Worm (Caenorhabditis elegans) whole organism, young adult: ENCODE data around the gene C08E8.5.

Source experiments
- B0035.1 ChIP-seq: sonication (generic microtip); optimal IDR thresholded peaks from 2 replicates; lab custom pipeline; 2016; ENCODE audit warnings: missing genetic modification characterization, mild to moderate bottlenecking, missing compliant biosample characterization, missing genotype, missing genetic modification reagents
- B0261.1 ChIP-seq: sonication (generic microtip); optimal IDR thresholded peaks from 2 replicates; lab custom pipeline; 2016; ENCODE audit warnings: mild to moderate bottlenecking, missing genetic modification characterization, moderate library complexity, missing compliant biosample characterization
- D2030.7 ChIP-seq: fragments of 200-800 bp; sonication (Bioruptor generic); IDR thresholded peaks from 2 replicates; pipeline ENCODE4 v1.3.6; 2022; ENCODE audit warnings: missing genetic modification reagents, missing genetic modification characterization, missing compliant biosample characterization
- F22D6.2 ChIP-seq: sonication (generic microtip); optimal IDR thresholded peaks from 2 replicates; lab custom pipeline; 2016; ENCODE audit warnings: mild to moderate bottlenecking, missing genetic modification characterization, missing compliant biosample characterization
- F39B2.1 ChIP-seq: fragments of 200-800 bp; sonication (Bioruptor generic); IDR thresholded peaks from 2 replicates; pipeline ENCODE4 v1.3.6; 2022; ENCODE audit warnings: missing genetic modification reagents, missing genetic modification characterization, missing compliant biosample characterization
- F49E8.2 ChIP-seq: sonication (generic microtip); optimal IDR thresholded peaks from 3 replicates; lab custom pipeline; 2017; ENCODE audit warnings: missing genetic modification characterization, mild to moderate bottlenecking, missing compliant biosample characterization, antibody characterized with exemption, moderate library complexity; ENCODE audit not compliant: insufficient read depth
- F52B5.7 ChIP-seq: sonication (generic microtip); optimal IDR thresholded peaks from 2 replicates; lab custom pipeline; 2016; ENCODE audit warnings: mild to moderate bottlenecking, missing genetic modification characterization, missing compliant biosample characterization
- F55B11.4 ChIP-seq: sonication (generic microtip); optimal IDR thresholded peaks from 2 replicates; lab custom pipeline; 2016; ENCODE audit warnings: missing compliant biosample characterization, missing genetic modification characterization, borderline replicate concordance; ENCODE audit not compliant: insufficient read depth
- F57A8.1 ChIP-seq: fragments of 200-800 bp; sonication (Bioruptor generic); optimal IDR thresholded peaks from 2 replicates; lab custom pipeline; 2018; ENCODE audit warnings: mild to moderate bottlenecking, missing genetic modification characterization, moderate library complexity, missing compliant biosample characterization
- F57C9.4 ChIP-seq: sonication (generic microtip); optimal IDR thresholded peaks from 2 replicates; lab custom pipeline; 2017; ENCODE audit warnings: mild to moderate bottlenecking, missing genetic modification characterization, missing compliant biosample characterization
- K11D2.4 ChIP-seq: fragments of 200-800 bp; sonication (Bioruptor generic); IDR thresholded peaks from 2 replicates; pipeline ENCODE4 v1.3.6; 2022; ENCODE audit warnings: missing genetic modification reagents, missing genetic modification characterization, missing compliant biosample characterization
- Y67H2A.10 ChIP-seq: fragments of 200-800 bp; sonication (Bioruptor generic); conservative IDR thresholded peaks from 2 replicates; pipeline ENCODE4 v1.3.6; 2022; ENCODE audit warnings: missing genetic modification reagents, missing genetic modification characterization, missing compliant biosample characterization
- akir-1 ChIP-seq: fragments of 200-800 bp; sonication (Bioruptor generic); optimal IDR thresholded peaks from 2 replicates; lab custom pipeline; 2018; ENCODE audit warnings: mild to moderate bottlenecking, missing genetic modification characterization, moderate library complexity, missing compliant biosample characterization
- ama-1 ChIP-seq, 3 experiments: fragments of 150-350 bp in 1 of 3; sonication (generic microtip) in 2 of 3; optimal IDR thresholded peaks; 2 replicates each; lab custom pipeline; 2014 to 2018; ENCODE audit warnings: missing biosample characterization in 2 of 3, missing genetic modification characterization in 2 of 3, missing genetic modification reagents in 2 of 3
- attf-6 ChIP-seq: fragments of 200-800 bp; sonication (Bioruptor generic); IDR thresholded peaks from 2 replicates; pipeline ENCODE4 v1.3.6; 2022; ENCODE audit warnings: missing genetic modification reagents, missing genetic modification characterization, missing compliant biosample characterization
- ccch-3 ChIP-seq: fragments of 200-800 bp; sonication (Bioruptor generic); optimal IDR thresholded peaks from 2 replicates; lab custom pipeline; 2018; ENCODE audit warnings: mild to moderate bottlenecking, missing genetic modification characterization, missing compliant biosample characterization
- cebp-2 ChIP-seq: fragments of 200-800 bp; sonication (Bioruptor generic); IDR thresholded peaks from 2 replicates; pipeline ENCODE4 v1.3.6; 2022; ENCODE audit warnings: missing genetic modification characterization, missing compliant biosample characterization
- ceh-40 ChIP-seq: fragments of 200-800 bp; sonication (Bioruptor generic); IDR thresholded peaks from 2 replicates; pipeline ENCODE4 v1.3.6; 2022; ENCODE audit warnings: missing genetic modification characterization, missing compliant biosample characterization
- ceh-58 ChIP-seq: fragments of 200-800 bp; sonication (Bioruptor generic); IDR thresholded peaks from 2 replicates; pipeline ENCODE4 v1.3.6; 2022; ENCODE audit warnings: missing genetic modification characterization, missing compliant biosample characterization
- ceh-91 ChIP-seq: fragments of 200-800 bp; sonication (Bioruptor generic); IDR thresholded peaks from 2 replicates; pipeline ENCODE4 v1.3.6; 2022; ENCODE audit warnings: missing genetic modification reagents, missing genetic modification characterization, missing compliant biosample characterization
- dox-1 ChIP-seq: fragments of 200-800 bp; sonication (Bioruptor generic); IDR thresholded peaks from 2 replicates; pipeline ENCODE4 v1.3.6; 2022; ENCODE audit warnings: missing genetic modification reagents, missing genetic modification characterization, missing compliant biosample characterization
- egl-18 ChIP-seq: fragments of 200-800 bp; sonication (Bioruptor generic); IDR thresholded peaks from 2 replicates; pipeline ENCODE4 v1.3.6; 2022; ENCODE audit warnings: missing genetic modification reagents, missing genetic modification characterization, missing compliant biosample characterization
- egl-44 ChIP-seq: fragments of 200-800 bp; sonication (Bioruptor generic); IDR thresholded peaks from 2 replicates; pipeline ENCODE4 v1.3.6; 2022; ENCODE audit warnings: missing genetic modification reagents, missing genetic modification characterization, missing compliant biosample characterization
- hlh-12 ChIP-seq: sonication (generic microtip); optimal IDR thresholded peaks from 2 replicates; lab custom pipeline; 2016; ENCODE audit warnings: missing genetic modification characterization, missing compliant biosample characterization
- lin-26 ChIP-seq: fragments of 200-800 bp; sonication (Bioruptor generic); IDR thresholded peaks from 2 replicates; pipeline ENCODE4 v1.3.6; 2022; ENCODE audit warnings: missing genetic modification reagents, missing genetic modification characterization, missing compliant biosample characterization
- lin-35 ChIP-seq, 3 experiments: fragments of 150-350 bp in 2 of 3; sonication (generic microtip) in 1 of 3; optimal IDR thresholded peaks; 2 replicates each; lab custom pipeline; 2014 to 2018; ENCODE audit warnings: missing biosample characterization in 3 of 3, missing genetic modification characterization in 3 of 3, missing genetic modification reagents in 3 of 3
- lin-40 ChIP-seq: sonication (generic microtip); optimal IDR thresholded peaks from 2 replicates; lab custom pipeline; 2016; ENCODE audit warnings: missing genetic modification characterization, mild to moderate bottlenecking, missing compliant biosample characterization, missing genotype, missing genetic modification reagents
- lin-54 ChIP-seq: fragments of 200-800 bp; sonication (Bioruptor generic); optimal IDR thresholded peaks from 2 replicates; lab custom pipeline; 2018; ENCODE audit warnings: mild to moderate bottlenecking, missing genetic modification characterization, missing compliant biosample characterization
- madf-3 ChIP-seq: fragments of 200-800 bp; sonication (Bioruptor generic); IDR thresholded peaks from 2 replicates; pipeline ENCODE4 v1.3.6; 2022; ENCODE audit warnings: missing genetic modification reagents, missing genetic modification characterization, missing compliant biosample characterization
- mel-28 ChIP-seq: sonication (generic microtip); optimal IDR thresholded peaks from 2 replicates; lab custom pipeline; 2016; ENCODE audit warnings: borderline replicate concordance, mild to moderate bottlenecking, missing genetic modification characterization, missing compliant biosample characterization
- nhr-27 ChIP-seq: fragments of 200-800 bp; sonication (Bioruptor generic); optimal IDR thresholded peaks from 2 replicates; lab custom pipeline; 2018; ENCODE audit warnings: mild to moderate bottlenecking, missing genetic modification characterization, moderate library complexity, missing compliant biosample characterization
- nhr-90 ChIP-seq: sonication (generic microtip); optimal IDR thresholded peaks from 2 replicates; lab custom pipeline; 2016; ENCODE audit warnings: missing genotype, mild to moderate bottlenecking, missing genetic modification characterization, missing compliant biosample characterization
- rec-8 ChIP-seq, 2 experiments: sonication (generic microtip); optimal IDR thresholded peaks; 2 replicates each; lab custom pipeline; 2016; ENCODE audit warnings: mild to moderate bottlenecking in 2 of 2, missing genetic modification characterization in 2 of 2, missing genetic modification reagents in 2 of 2, missing genotype in 2 of 2, missing biosample characterization in 1 of 2, missing compliant biosample characterization in 1 of 2, moderate library complexity in 1 of 2
- rpc-1 ChIP-seq, 2 experiments: fragments of 150-350 bp in 1 of 2; sonication (generic microtip) in 1 of 2; optimal IDR thresholded peaks; 2 replicates each; lab custom pipeline; 2014 to 2018; ENCODE audit warnings: missing biosample characterization in 1 of 2, missing genetic modification characterization in 1 of 2, missing genetic modification reagents in 1 of 2, missing genotype in 1 of 2
- sea-2 ChIP-seq: fragments of 200-800 bp; sonication (Bioruptor generic); IDR thresholded peaks from 2 replicates; pipeline ENCODE4 v1.3.6; 2022; ENCODE audit warnings: missing genetic modification characterization, missing compliant biosample characterization
- tbp1 ChIP-seq: fragments of 200-800 bp; sonication (Bioruptor generic); optimal IDR thresholded peaks from 2 replicates; lab custom pipeline; 2018; ENCODE audit warnings: mild to moderate bottlenecking, missing genetic modification characterization, missing compliant biosample characterization
- zfh-2 ChIP-seq: fragments of 200-800 bp; sonication (Bioruptor generic); conservative IDR thresholded peaks from 2 replicates; pipeline ENCODE4 v1.3.6; 2022; ENCODE audit warnings: missing genetic modification reagents, missing genetic modification characterization, missing compliant biosample characterization
- ztf-18 ChIP-seq: sonication (generic microtip); optimal IDR thresholded peaks from 2 replicates; lab custom pipeline; 2016; ENCODE audit warnings: missing genotype, mild to moderate bottlenecking, missing genetic modification characterization, missing compliant biosample characterization
- ztf-25 ChIP-seq: fragments of 200-800 bp; sonication (Bioruptor generic); IDR thresholded peaks from 2 replicates; pipeline ENCODE4 v1.3.6; 2022; ENCODE audit warnings: missing genetic modification reagents, missing genetic modification characterization, missing compliant biosample characterization
- ztf-6 ChIP-seq: fragments of 200-800 bp; sonication (Bioruptor generic); IDR thresholded peaks from 2 replicates; pipeline ENCODE4 v1.3.6; 2022; ENCODE audit warnings: missing genetic modification reagents, missing genetic modification characterization, missing compliant biosample characterization

C08E8.5 gene

ce11 chrV:18346080-18346479 is 13.7 kb downstream of the C08E8.5 start (continued):
- TF ChIP-seq zfh-2 (GFP tag; lab: Robert Waterston, UW) (no peak), dox-1 (GFP tag; lab: Robert Waterston, UW) (peak; percentile 88), F52B5.7 (tag; lab: Kevin White, UChicago) (no peak), egl-18 (GFP tag; lab: Robert Waterston, UW) (no peak), F22D6.2 (tag; lab: Kevin White, UChicago) (peak; percentile 73), ceh-40 (GFP tag; lab: Robert Waterston, UW) (no peak), egl-44 (GFP tag; lab: Robert Waterston, UW) (peak; percentile 83; the same call in 1 of the 2 replicates), K11D2.4 (peak; percentile 57; the same call in 1 of the 2 replicates)

DNA sequence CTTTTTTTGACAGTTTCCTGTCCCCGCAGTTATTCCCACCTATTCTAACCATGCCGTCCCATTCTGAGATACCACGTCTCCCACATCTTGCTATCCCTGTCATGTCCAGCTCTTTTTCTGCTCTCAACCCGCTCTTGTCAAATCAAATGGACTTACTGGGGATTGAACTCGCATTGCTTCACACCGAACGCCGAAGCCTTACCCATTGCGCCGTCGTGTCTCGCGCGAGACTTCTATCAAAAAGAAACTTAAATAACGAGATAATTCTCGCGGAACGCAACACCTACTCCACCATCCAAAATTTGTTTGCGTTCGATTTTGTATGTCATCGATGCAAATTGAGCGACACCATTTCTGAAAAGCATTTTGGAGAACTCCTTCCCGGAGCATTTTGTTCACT is 15.6 kb downstream of the C08E8.5 start:
- TF ChIP-seq B0261.1 (tag; lab: Kevin White, UChicago), result peak; percentile 31
- no peak for TF ChIP-seq B0035.1 (tag; lab: Kevin White, UChicago)
- TF ChIP-seq ztf-18 (tag; lab: Kevin White, UChicago), result peak; percentile 18
- TF ChIP-seq madf-3, result 0 out of 2 replicates have a peak, but pooled peaks have one; percentile 43
- TF ChIP-seq lin-35 (GFP tag; optimal IDR thresholded peaks at IDR 0.05; lab: Kevin White, UChicago), result no peak
- TF ChIP-seq attf-6 (GFP tag; lab: Robert Waterston, UW), result no peak
- TF ChIP-seq ceh-58 (GFP tag; lab: Robert Waterston, UW), result no peak
- TF ChIP-seq tbp1 (GFP tag; lab: Kevin White, UChicago), result peak; percentile 68
- no peak for TF ChIP-seq ama-1 (optimal IDR thresholded peaks at IDR 0.05; lab: Kevin White, UChicago)
- no peak for TF ChIP-seq ama-1 (GFP tag; optimal IDR thresholded peaks at IDR 0.05; lab: Kevin White, UChicago)
- peak; percentile 33 for TF ChIP-seq rpc-1 (optimal IDR thresholded peaks at IDR 0.05; lab: Kevin White, UChicago)
- TF ChIP-seq rpc-1 (tag; optimal IDR thresholded peaks at IDR 0.05; lab: Kevin White, UChicago), result peak; percentile 63
- TF ChIP-seq lin-54 (GFP tag; lab: Kevin White, UChicago), result no peak
- TF ChIP-seq lin-26 (GFP tag; lab: Robert Waterston, UW), result 0 out of 2 replicates have a peak, but pooled peaks have one; percentile 47
- TF ChIP-seq D2030.7 (GFP tag; lab: Robert Waterston, UW), result peak; percentile 38

ce11 chrV:18339807-18340206 is 20.0 kb downstream of the C08E8.5 start, which contains the start of gene C08E8.10:
Gene C08E8.10 (minus strand): TSS chrV:18339907.
- TF ChIP-seq Y67H2A.10 (GFP tag; lab: Robert Waterston, UW), result no peak
- TF ChIP-seq cebp-2 (GFP tag; lab: Robert Waterston, UW), result no peak
- no peak for TF ChIP-seq F57C9.4
- no peak for TF ChIP-seq nhr-90 (tag; lab: Kevin White, UChicago)
- TF ChIP-seq F55B11.4 (tag; lab: Kevin White, UChicago), result no peak
- no peak for TF ChIP-seq ccch-3 (GFP tag; lab: Kevin White, UChicago)
- TF ChIP-seq nhr-27, result no peak
- TF ChIP-seq F49E8.2 (tag; lab: Kevin White, UChicago), result no peak
- TF ChIP-seq mel-28 (tag; lab: Kevin White, UChicago), result no peak
- no peak for TF ChIP-seq F39B2.1 (GFP tag; lab: Robert Waterston, UW)
- no peak for TF ChIP-seq lin-40 (tag; lab: Kevin White, UChicago)
- no peak for TF ChIP-seq F22D6.2 (tag; lab: Kevin White, UChicago)
- TF ChIP-seq ztf-25 (GFP tag; lab: Robert Waterston, UW), result no peak
- no peak for TF ChIP-seq hlh-12
- TF ChIP-seq ceh-91 (GFP tag; lab: Robert Waterston, UW), result no peak
- no peak for TF ChIP-seq rec-8 (tag; optimal IDR thresholded peaks at IDR 0.05; lab: Kevin White, UChicago)
- no peak for TF ChIP-seq ztf-6 (GFP tag; lab: Robert Waterston, UW)
- TF ChIP-seq sea-2 (GFP tag; lab: Robert Waterston, UW), result no peak
- no peak for TF ChIP-seq F57A8.1
- no peak for TF ChIP-seq akir-1
- TF ChIP-seq, all 124 proteins: peak for 0
